Worm (Caenorhabditis elegans): Measurements from ENCODE around the gene nhr-258.

nhr-258 gene

DNA sequence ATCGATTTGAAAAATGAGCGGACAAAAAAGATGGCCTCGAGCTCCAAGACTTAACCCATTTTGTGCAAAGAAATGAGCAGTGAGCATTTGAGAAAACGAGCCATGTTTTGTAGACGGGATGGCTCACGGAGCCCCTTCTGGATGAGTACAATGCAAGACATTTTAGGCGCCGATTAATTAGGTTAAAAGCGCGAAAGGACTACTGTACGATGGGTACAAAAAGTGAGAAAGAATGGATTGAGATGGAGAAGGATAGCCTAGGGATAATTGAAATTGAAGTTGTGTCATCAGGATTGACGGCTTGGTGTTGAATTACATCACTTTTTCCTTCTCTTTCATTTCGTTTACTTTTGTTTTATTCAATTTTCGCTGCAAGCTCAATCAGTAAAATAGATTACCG, 36.0 kb downstream of the nhr-258 start:
- no peak for TF ChIP-seq T22C8.4 (GFP tag; IDR thresholded peaks at IDR 0.05)
- no peak for TF ChIP-seq med-1 (GFP tag; optimal IDR thresholded peaks at IDR 0.05; ENCODE audit: insufficient read depth)
- no peak for TF ChIP-seq tab-1 (GFP tag; IDR thresholded peaks at IDR 0.05)
- no peak for TF ChIP-seq ztf-23 (GFP tag; IDR thresholded peaks at IDR 0.05)
- no peak for TF ChIP-seq ref-1 (GFP tag; conservative IDR thresholded peaks at IDR 0.05)
- no peak for TF ChIP-seq cog-1 (tag; optimal IDR thresholded peaks at IDR 0.05)
- no peak for TF ChIP-seq flt-1 (GFP tag; IDR thresholded peaks at IDR 0.05)
- no peak for TF ChIP-seq ztf-29 (GFP tag; IDR thresholded peaks at IDR 0.05)
- TF ChIP-seq klf-2 (GFP tag; conservative IDR thresholded peaks at IDR 0.05) = no peak

ce11 chrIV:8086552-8086951, 41.8 kb downstream of the nhr-258 start, which contains the start of gene nsy-7:
nsy-7 (minus strand) TSS chrIV:8086652.
- TF ChIP-seq ztf-29 (GFP tag; IDR thresholded peaks at IDR 0.05) = no peak
- TF ChIP-seq flt-1 (GFP tag; IDR thresholded peaks at IDR 0.05) = no peak
- TF ChIP-seq klf-2 (GFP tag; conservative IDR thresholded peaks at IDR 0.05) = no peak
- no peak for TF ChIP-seq cog-1 (tag; optimal IDR thresholded peaks at IDR 0.05)
- TF ChIP-seq med-1 (GFP tag; optimal IDR thresholded peaks at IDR 0.05; ENCODE audit: insufficient read depth) = no peak
- no peak for TF ChIP-seq tab-1 (GFP tag; IDR thresholded peaks at IDR 0.05)

DNA sequence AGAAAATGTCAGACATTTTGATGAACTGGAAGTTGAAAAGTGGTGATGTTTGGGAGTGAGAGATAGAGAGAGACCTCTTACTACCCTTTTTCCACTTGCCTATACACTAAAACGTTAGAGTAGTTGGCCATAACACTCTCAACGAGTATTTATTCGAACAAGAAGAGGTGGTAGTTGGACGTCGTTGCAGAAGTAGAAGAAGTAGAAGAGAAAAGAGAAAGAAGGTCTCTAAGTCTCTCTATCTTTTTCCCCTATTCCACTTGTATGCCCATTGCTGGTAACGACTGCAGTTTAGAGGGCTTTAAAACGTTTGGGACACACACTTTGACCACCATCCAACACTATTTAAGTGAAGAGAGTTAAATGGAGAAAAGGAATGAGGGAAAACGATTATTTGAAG, 46.8 kb downstream of the nhr-258 start:
- TF ChIP-seq tab-1 (GFP tag; IDR thresholded peaks at IDR 0.05) = no peak
- TF ChIP-seq med-1 (GFP tag; optimal IDR thresholded peaks at IDR 0.05; ENCODE audit: insufficient read depth) = no peak
- TF ChIP-seq cog-1 (tag; optimal IDR thresholded peaks at IDR 0.05) = no peak
- no peak for TF ChIP-seq ztf-23 (GFP tag; IDR thresholded peaks at IDR 0.05)
- TF ChIP-seq klf-2 (GFP tag; conservative IDR thresholded peaks at IDR 0.05) = no peak

- TF ChIP-seq klf-2 (GFP tag; conservative IDR thresholded peaks at IDR 0.05) (no peak), ztf-23 (GFP tag; IDR thresholded peaks at IDR 0.05) (no peak), ztf-29 (GFP tag; IDR thresholded peaks at IDR 0.05) (no peak), ref-1 (GFP tag; conservative IDR thresholded peaks at IDR 0.05) (no peak), tab-1 (GFP tag; IDR thresholded peaks at IDR 0.05) (no peak), cog-1 (tag; optimal IDR thresholded peaks at IDR 0.05) (no peak), T22C8.4 (GFP tag; IDR thresholded peaks at IDR 0.05) (no peak), flt-1 (GFP tag; IDR thresholded peaks at IDR 0.05) (no peak), med-1 (GFP tag; optimal IDR thresholded peaks at IDR 0.05; ENCODE audit: insufficient read depth) (no peak)
These were observed 51.6 kb downstream of the nhr-258 start for ce11 chrIV:8096375-8096774.
